Worm (Caenorhabditis elegans) whole organism, young adult: ENCODE measurements around the gene fbxl-5.

Source experiments
- B0019.2 ChIP-seq: fragments of 200-800 bp; sonication (Bioruptor generic); conservative IDR thresholded peaks from 2 replicates; pipeline ENCODE4 v1.3.6; 2022; ENCODE audit warnings: missing genetic modification reagents, missing genetic modification characterization, missing compliant biosample characterization
- B0336.3 ChIP-seq: fragments of 200-800 bp; sonication (Bioruptor generic); IDR thresholded peaks from 2 replicates; pipeline ENCODE4 v1.3.6; 2022; ENCODE audit warnings: missing genetic modification characterization, missing compliant biosample characterization
- C17E4.6 ChIP-seq: fragments of 200-800 bp; sonication (Bioruptor generic); IDR thresholded peaks from 2 replicates; pipeline ENCODE4 v1.3.6; 2022; ENCODE audit warnings: missing genetic modification reagents, missing genetic modification characterization, missing compliant biosample characterization
- D2030.7 ChIP-seq: fragments of 200-800 bp; sonication (Bioruptor generic); IDR thresholded peaks from 2 replicates; pipeline ENCODE4 v1.3.6; 2022; ENCODE audit warnings: missing genetic modification reagents, missing genetic modification characterization, missing compliant biosample characterization
- F23B12.7 ChIP-seq: sonication (generic microtip); optimal IDR thresholded peaks from 2 replicates; lab custom pipeline; 2017; ENCODE audit warnings: missing genetic modification characterization, mild to moderate bottlenecking, missing compliant biosample characterization, antibody characterized with exemption, moderate library complexity; ENCODE audit not compliant: insufficient read depth
- F49E8.2 ChIP-seq: sonication (generic microtip); optimal IDR thresholded peaks from 3 replicates; lab custom pipeline; 2017; ENCODE audit warnings: missing genetic modification characterization, mild to moderate bottlenecking, missing compliant biosample characterization, antibody characterized with exemption, moderate library complexity; ENCODE audit not compliant: insufficient read depth
- T07F8.4 ChIP-seq: sonication (generic microtip); optimal IDR thresholded peaks from 2 replicates; lab custom pipeline; 2016; ENCODE audit warnings: mild to moderate bottlenecking, missing genetic modification characterization, moderate library complexity, missing compliant biosample characterization
- Y56A3A.18 ChIP-seq: fragments of 200-800 bp; sonication (Bioruptor generic); IDR thresholded peaks from 2 replicates; pipeline ENCODE4 v1.3.6; 2022; ENCODE audit warnings: missing genetic modification reagents, missing genetic modification characterization, missing compliant biosample characterization
- Y79H2A.3 ChIP-seq: fragments of 200-800 bp; sonication (Bioruptor generic); conservative IDR thresholded peaks from 2 replicates; pipeline ENCODE4 v1.3.6; 2022; ENCODE audit warnings: missing genetic modification reagents, missing genetic modification characterization, missing compliant biosample characterization
- Y95B8A.8 ChIP-seq: fragments of 200-800 bp; sonication (Bioruptor generic); IDR thresholded peaks from 2 replicates; pipeline ENCODE4 v1.3.6; 2022; ENCODE audit warnings: missing genetic modification reagents, missing genetic modification characterization, missing compliant biosample characterization
- ZK185.1 ChIP-seq: sonication (generic microtip); optimal IDR thresholded peaks from 2 replicates; lab custom pipeline; 2016; ENCODE audit warnings: mild to moderate bottlenecking, missing genetic modification characterization, missing compliant biosample characterization; ENCODE audit not compliant: poor library complexity, severe bottlenecking
- ama-1 ChIP-seq, 3 experiments: fragments of 150-350 bp in 1 of 3; sonication (generic microtip) in 2 of 3; optimal IDR thresholded peaks; 2 replicates each; lab custom pipeline; 2014 to 2018; ENCODE audit warnings: missing biosample characterization in 2 of 3, missing genetic modification characterization in 2 of 3, missing genetic modification reagents in 2 of 3
- aptf-2 ChIP-seq: fragments of 200-800 bp; sonication (Bioruptor generic); conservative IDR thresholded peaks from 2 replicates; pipeline ENCODE4 v1.3.6; 2022; ENCODE audit warnings: missing genetic modification reagents, missing genetic modification characterization, missing compliant biosample characterization
- atf-7 ChIP-seq: sonication (generic microtip); optimal IDR thresholded peaks from 2 replicates; lab custom pipeline; 2017; ENCODE audit warnings: mild to moderate bottlenecking, missing genetic modification characterization, missing compliant biosample characterization
- attf-5 ChIP-seq: fragments of 200-800 bp; sonication (Bioruptor generic); optimal IDR thresholded peaks from 2 replicates; lab custom pipeline; 2018; ENCODE audit warnings: mild to moderate bottlenecking, missing genetic modification characterization, missing compliant biosample characterization
- cebp-2 ChIP-seq: fragments of 200-800 bp; sonication (Bioruptor generic); IDR thresholded peaks from 2 replicates; pipeline ENCODE4 v1.3.6; 2022; ENCODE audit warnings: missing genetic modification characterization, missing compliant biosample characterization
- ceh-40 ChIP-seq: fragments of 200-800 bp; sonication (Bioruptor generic); IDR thresholded peaks from 2 replicates; pipeline ENCODE4 v1.3.6; 2022; ENCODE audit warnings: missing genetic modification characterization, missing compliant biosample characterization
- ceh-91 ChIP-seq: fragments of 200-800 bp; sonication (Bioruptor generic); IDR thresholded peaks from 2 replicates; pipeline ENCODE4 v1.3.6; 2022; ENCODE audit warnings: missing genetic modification reagents, missing genetic modification characterization, missing compliant biosample characterization
- chd-7 ChIP-seq: sonication (generic microtip); optimal IDR thresholded peaks from 2 replicates; lab custom pipeline; 2016; ENCODE audit warnings: mild to moderate bottlenecking, missing genetic modification characterization, moderate library complexity, missing compliant biosample characterization
- die-1 ChIP-seq: sonication (generic microtip); optimal IDR thresholded peaks from 2 replicates; lab custom pipeline; 2016; ENCODE audit warnings: missing genotype, mild to moderate bottlenecking, missing genetic modification characterization, missing compliant biosample characterization
- egl-18 ChIP-seq: fragments of 200-800 bp; sonication (Bioruptor generic); IDR thresholded peaks from 2 replicates; pipeline ENCODE4 v1.3.6; 2022; ENCODE audit warnings: missing genetic modification reagents, missing genetic modification characterization, missing compliant biosample characterization
- ekl-4 ChIP-seq: fragments of 200-800 bp; sonication (Bioruptor generic); IDR thresholded peaks from 2 replicates; pipeline ENCODE4 v1.3.6; 2022; ENCODE audit warnings: missing genetic modification reagents, missing genetic modification characterization, missing compliant biosample characterization
- fkh-3 ChIP-seq: sonication (generic microtip); optimal IDR thresholded peaks from 2 replicates; lab custom pipeline; 2016; ENCODE audit warnings: mild to moderate bottlenecking, missing genetic modification characterization, missing compliant biosample characterization
- hmg-1.2 ChIP-seq: fragments of 200-800 bp; sonication (Bioruptor generic); IDR thresholded peaks from 2 replicates; pipeline ENCODE4 v1.3.6; 2022; ENCODE audit warnings: missing genetic modification reagents, missing genetic modification characterization, missing compliant biosample characterization
- hsf-1 ChIP-seq: fragments of 200-800 bp; sonication (Bioruptor generic); IDR thresholded peaks from 2 replicates; pipeline ENCODE4 v1.3.6; 2022; ENCODE audit warnings: missing genetic modification reagents, missing genetic modification characterization, missing compliant biosample characterization
- lag-1 ChIP-seq: fragments of 200-800 bp; sonication (Bioruptor generic); IDR thresholded peaks from 2 replicates; pipeline ENCODE4 v1.3.6; 2022; ENCODE audit warnings: missing genetic modification reagents, missing genetic modification characterization, missing compliant biosample characterization
- let-526 ChIP-seq: fragments of 200-800 bp; sonication (Bioruptor generic); IDR thresholded peaks from 2 replicates; pipeline ENCODE4 v1.3.6; 2022; ENCODE audit warnings: missing genetic modification reagents, missing genetic modification characterization, missing compliant biosample characterization
- lin-35 ChIP-seq, 3 experiments: fragments of 150-350 bp in 2 of 3; sonication (generic microtip) in 1 of 3; optimal IDR thresholded peaks; 2 replicates each; lab custom pipeline; 2014 to 2018; ENCODE audit warnings: missing biosample characterization in 3 of 3, missing genetic modification characterization in 3 of 3, missing genetic modification reagents in 3 of 3
- lin-40 ChIP-seq: sonication (generic microtip); optimal IDR thresholded peaks from 2 replicates; lab custom pipeline; 2016; ENCODE audit warnings: missing genetic modification characterization, mild to moderate bottlenecking, missing compliant biosample characterization, missing genotype, missing genetic modification reagents
- lir-1 ChIP-seq: fragments of 200-800 bp; sonication (Bioruptor generic); conservative IDR thresholded peaks from 2 replicates; pipeline ENCODE4 v1.3.6; 2022; ENCODE audit warnings: missing genetic modification reagents, missing genetic modification characterization, missing compliant biosample characterization
- madf-6 ChIP-seq: fragments of 200-800 bp; sonication (Bioruptor generic); IDR thresholded peaks from 2 replicates; pipeline ENCODE4 v1.3.6; 2022; ENCODE audit warnings: missing genetic modification reagents, missing genetic modification characterization, missing compliant biosample characterization
- mcd-1 ChIP-seq: fragments of 200-800 bp; sonication (Bioruptor generic); IDR thresholded peaks from 2 replicates; pipeline ENCODE4 v1.3.6; 2022; ENCODE audit warnings: missing genetic modification reagents, missing genetic modification characterization, missing compliant biosample characterization
- mel-28 ChIP-seq: sonication (generic microtip); optimal IDR thresholded peaks from 2 replicates; lab custom pipeline; 2016; ENCODE audit warnings: borderline replicate concordance, mild to moderate bottlenecking, missing genetic modification characterization, missing compliant biosample characterization
- nfyb-1 ChIP-seq: fragments of 200-800 bp; sonication (Bioruptor generic); IDR thresholded peaks from 2 replicates; pipeline ENCODE4 v1.3.6; 2022; ENCODE audit warnings: missing genetic modification reagents, missing genetic modification characterization, missing compliant biosample characterization
- nhr-120 ChIP-seq: fragments of 200-800 bp; sonication (Bioruptor generic); IDR thresholded peaks from 2 replicates; pipeline ENCODE4 v1.3.6; 2022; ENCODE audit warnings: missing genetic modification characterization, missing compliant biosample characterization
- nhr-27 ChIP-seq: fragments of 200-800 bp; sonication (Bioruptor generic); optimal IDR thresholded peaks from 2 replicates; lab custom pipeline; 2018; ENCODE audit warnings: mild to moderate bottlenecking, missing genetic modification characterization, moderate library complexity, missing compliant biosample characterization
- rec-8 ChIP-seq, 2 experiments: sonication (generic microtip); optimal IDR thresholded peaks; 2 replicates each; lab custom pipeline; 2016; ENCODE audit warnings: mild to moderate bottlenecking in 2 of 2, missing genetic modification characterization in 2 of 2, missing genetic modification reagents in 2 of 2, missing genotype in 2 of 2, missing biosample characterization in 1 of 2, missing compliant biosample characterization in 1 of 2, moderate library complexity in 1 of 2
- sea-2 ChIP-seq: fragments of 200-800 bp; sonication (Bioruptor generic); IDR thresholded peaks from 2 replicates; pipeline ENCODE4 v1.3.6; 2022; ENCODE audit warnings: missing genetic modification characterization, missing compliant biosample characterization
- snpc-1.1 ChIP-seq: sonication (generic microtip); optimal IDR thresholded peaks from 2 replicates; lab custom pipeline; 2017; ENCODE audit warnings: missing genetic modification characterization, mild to moderate bottlenecking, missing compliant biosample characterization, antibody characterized with exemption, moderate library complexity, missing genotype, missing genetic modification reagents; ENCODE audit not compliant: insufficient read depth
- snpc-4 ChIP-seq, 5 experiments: fragments of 150-350 bp in 1 of 5; sonication (generic microtip) in 4 of 5; optimal IDR thresholded peaks; 2 replicates each; lab custom pipeline; 2014 to 2018; ENCODE audit warnings: missing genetic modification characterization in 5 of 5, missing biosample characterization in 3 of 5, antibody characterized with exemption in 2 of 5, mild to moderate bottlenecking in 2 of 5, missing compliant biosample characterization in 2 of 5, missing genotype in 2 of 5, moderate library complexity in 2 of 5, missing genetic modification reagents in 1 of 5
- somi-1 ChIP-seq: fragments of 200-800 bp; sonication (Bioruptor generic); optimal IDR thresholded peaks from 2 replicates; lab custom pipeline; 2018; ENCODE audit warnings: mild to moderate bottlenecking, missing genetic modification characterization, missing compliant biosample characterization
- tlf-1 ChIP-seq: fragments of 200-800 bp; sonication (Bioruptor generic); optimal IDR thresholded peaks from 2 replicates; lab custom pipeline; 2018; ENCODE audit warnings: mild to moderate bottlenecking, missing genetic modification characterization, missing compliant biosample characterization
- unc-130 ChIP-seq: sonication (generic microtip); optimal IDR thresholded peaks from 2 replicates; lab custom pipeline; 2016; ENCODE audit warnings: missing genetic modification reagents, missing genetic modification characterization, missing compliant biosample characterization
- xnd-1 ChIP-seq: sonication (generic microtip); optimal IDR thresholded peaks from 2 replicates; lab custom pipeline; 2016; ENCODE audit warnings: missing genotype, missing genetic modification reagents, missing genetic modification characterization, missing compliant biosample characterization

fbxl-5 gene

ce11 chrV:7777098-7777497 is 34.4 kb downstream of the fbxl-5 start, which contains the start of gene C26F1.3 (continued):
- no peak for TF ChIP-seq lin-35 (GFP tag; optimal IDR thresholded peaks at IDR 0.05; lab: Kevin White, UChicago)
- TF ChIP-seq attf-5 (GFP tag; lab: Kevin White, UChicago) = no peak
- TF ChIP-seq Y79H2A.3 (GFP tag; lab: Robert Waterston, UW) = no peak
- 0 out of 2 replicates have a peak, but pooled peaks have one; percentile 15 for TF ChIP-seq Y56A3A.18 (GFP tag; lab: Robert Waterston, UW)
- no peak for TF ChIP-seq somi-1 (GFP tag; lab: Kevin White, UChicago)
- peak; percentile 55; the same call in 1 of the 2 replicates for TF ChIP-seq C17E4.6 (GFP tag; lab: Robert Waterston, UW)
- TF ChIP-seq hsf-1 = peak; percentile 81
- TF ChIP-seq ama-1 (optimal IDR thresholded peaks at IDR 0.05; lab: Kevin White, UChicago) = no peak
- TF ChIP-seq ama-1 (GFP tag; optimal IDR thresholded peaks at IDR 0.05; lab: Kevin White, UChicago) = peak in 1 of 2 experiments; percentile 53
- 0 out of 2 replicates have a peak, but pooled peaks have one; percentile 6 for TF ChIP-seq hmg-1.2 (GFP tag; lab: Robert Waterston, UW)
- 0 out of 2 replicates have a peak, but pooled peaks have one; percentile 47 for TF ChIP-seq nfyb-1 (GFP tag; lab: Robert Waterston, UW)
- TF ChIP-seq, all 124 proteins: peak for 17

- TF ChIP-seq nhr-27 (tag; lab: Kevin White, UChicago) (no peak), tlf-1 (GFP tag; lab: Kevin White, UChicago) (no peak), nhr-120 (GFP tag; lab: Robert Waterston, UW) (no peak), madf-6 (GFP tag; lab: Robert Waterston, UW) (peak; percentile 26; the same call in 1 of the 2 replicates), Y95B8A.8 (no peak), chd-7 (tag; lab: Kevin White, UChicago) (peak; percentile 15), aptf-2 (GFP tag; lab: Robert Waterston, UW) (no peak), F23B12.7 (tag; lab: Kevin White, UChicago) (no peak), B0019.2 (no peak), lin-40 (tag; lab: Kevin White, UChicago) (no peak), T07F8.4 (tag; lab: Kevin White, UChicago) (no peak), ZK185.1 (no peak), fkh-3 (tag; lab: Kevin White, UChicago) (no peak), unc-130 (GFP tag; lab: Kevin White, UChicago) (peak; percentile 15), rec-8 (tag; optimal IDR thresholded peaks at IDR 0.05; lab: Kevin White, UChicago) (no peak), cebp-2 (no peak), sea-2 (GFP tag; lab: Robert Waterston, UW) (no peak), snpc-4 (GFP tag; optimal IDR thresholded peaks at IDR 0.05; lab: Kevin White, UChicago) (no peak), snpc-4 (tag; optimal IDR thresholded peaks at IDR 0.05; lab: Kevin White, UChicago) (peak in 1 of 4 experiments; percentile 23), ama-1 (optimal IDR thresholded peaks at IDR 0.05; lab: Kevin White, UChicago) (no peak), ama-1 (GFP tag; optimal IDR thresholded peaks at IDR 0.05; lab: Kevin White, UChicago) (no peak), lir-1 (GFP tag; lab: Robert Waterston, UW) (no peak), xnd-1 (tag; lab: Kevin White, UChicago) (no peak), die-1 (no peak), F49E8.2 (tag; lab: Kevin White, UChicago) (peak; percentile 38), ceh-40 (no peak), snpc-1.1 (tag; lab: Kevin White, UChicago) (no peak), D2030.7 (GFP tag; lab: Robert Waterston, UW) (no peak), egl-18 (no peak), lag-1 (GFP tag; lab: Robert Waterston, UW) (no peak), mel-28 (tag; lab: Kevin White, UChicago) (no peak), C17E4.6 (GFP tag; lab: Robert Waterston, UW) (peak; percentile 29; the same call in 1 of the 2 replicates), let-526 (no peak), hsf-1 (peak; percentile 61; the same call in 1 of the 2 replicates), ekl-4 (GFP tag; lab: Robert Waterston, UW) (peak; percentile 44; the same call in 1 of the 2 replicates), B0336.3 (GFP tag; lab: Robert Waterston, UW) (peak; percentile 52; the same call in 1 of the 2 replicates), ceh-91 (peak; percentile 27; the same call in 1 of the 2 replicates), atf-7 (tag; lab: Kevin White, UChicago) (peak; percentile 18), mcd-1 (GFP tag; lab: Robert Waterston, UW) (no peak)
These were observed 36.3 kb downstream of the fbxl-5 start for ce11 chrV:7778999-7779398.
